Fruit fly (Drosophila melanogaster): Measurements from ENCODE around the gene CG11345.

CG11345 gene

DNA sequence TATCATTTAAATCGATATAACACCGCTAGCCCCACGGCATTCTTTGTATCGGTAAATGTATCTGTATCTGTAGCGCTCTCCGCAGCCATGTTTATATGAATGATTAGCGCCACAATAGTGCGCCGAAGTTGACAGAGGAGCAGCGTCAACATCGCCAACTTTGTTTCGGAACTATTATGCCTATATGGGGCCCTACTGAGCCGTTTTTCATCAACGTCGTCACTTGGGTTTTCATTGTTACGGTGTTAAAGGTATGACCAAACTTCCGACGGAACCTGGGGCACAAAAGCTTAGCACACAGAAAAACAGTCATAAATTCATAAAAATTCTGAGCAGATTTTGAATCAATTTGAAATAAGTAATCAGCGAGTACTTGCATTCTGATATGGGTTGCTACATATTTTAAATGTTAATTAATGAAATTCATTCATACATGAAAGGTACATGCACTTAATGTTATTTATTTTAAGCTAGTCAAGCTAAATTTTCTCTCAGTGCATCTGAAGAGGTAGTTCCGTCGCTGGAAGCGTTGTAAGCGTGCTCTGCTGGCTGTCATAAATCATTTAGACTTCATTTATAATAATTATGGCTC, 3.6 kb upstream of the CG11345 start, which contains the start of gene CG15023 (continued):
- no peak for TF ChIP-seq CG1529 (GFP tag; optimal IDR thresholded peaks at IDR 0.05)
- TF ChIP-seq zen (tag; optimal IDR thresholded peaks at IDR 0.05), result no peak
- no peak for TF ChIP-seq Camta (GFP tag; optimal IDR thresholded peaks at IDR 0.05)
- TF ChIP-seq unpg (GFP tag; optimal IDR thresholded peaks at IDR 0.05), result peak; percentile 28
- no peak for TF ChIP-seq CG11696 (GFP tag; IDR thresholded peaks at IDR 0.05)
- peak; percentile 47 for TF ChIP-seq lab (GFP tag; optimal IDR thresholded peaks at IDR 0.05)
- TF ChIP-seq stc (GFP tag; IDR thresholded peaks at IDR 0.05), result no peak
- TF ChIP-seq Ets97D (GFP tag; optimal IDR thresholded peaks at IDR 0.05), result no peak
- TF ChIP-seq wdn (GFP tag; IDR thresholded peaks at IDR 0.05), result no peak
- TF ChIP-seq yki (optimal IDR thresholded peaks at IDR 0.05), result no peak
- TF ChIP-seq GATAe (GFP tag; conservative IDR thresholded peaks at IDR 0.05), result no peak
- peak; percentile 37; the same call in 1 of the 2 replicates for TF ChIP-seq CG14441 (GFP tag; IDR thresholded peaks at IDR 0.05)
- no peak for TF ChIP-seq YL-1 (GFP tag; optimal IDR thresholded peaks at IDR 0.05)
- TF ChIP-seq CG10209 (GFP tag; optimal IDR thresholded peaks at IDR 0.05), result peak; percentile 15
- no peak for TF ChIP-seq CG4854 (GFP tag; optimal IDR thresholded peaks at IDR 0.05)
- no peak for TF ChIP-seq psq (GFP tag; optimal IDR thresholded peaks at IDR 0.05)
- TF ChIP-seq E2f1 (GFP tag; IDR thresholded peaks at IDR 0.05), result 0 out of 2 replicates have a peak, but pooled peaks have one; percentile 17
- no peak for TF ChIP-seq CG15479 (GFP tag; optimal IDR thresholded peaks at IDR 0.05)
- peak; percentile 19 for TF ChIP-seq CG8924 (tag; optimal IDR thresholded peaks at IDR 0.05)
- no peak for TF ChIP-seq sim (GFP tag; IDR thresholded peaks at IDR 0.05)
- TF ChIP-seq Scr (GFP tag; IDR thresholded peaks at IDR 0.05; ENCODE audit: partially characterized antibody), result no peak
- no peak for TF ChIP-seq CG9876 (GFP tag; optimal IDR thresholded peaks at IDR 0.05)
- TF ChIP-seq odd (GFP tag; optimal IDR thresholded peaks at IDR 0.05), result peak; percentile 11
- TF ChIP-seq CG31388 (GFP tag; optimal IDR thresholded peaks at IDR 0.05), result no peak
- TF ChIP-seq CG32767 (GFP tag; IDR thresholded peaks at IDR 0.05), result 0 out of 2 replicates have a peak, but pooled peaks have one; percentile 18
- TF ChIP-seq CkIIα-i1 (GFP tag; IDR thresholded peaks at IDR 0.05), result no peak
- no peak for TF ChIP-seq CG2116 (GFP tag; optimal IDR thresholded peaks at IDR 0.05)
- TF ChIP-seq dmrt99B (tag; optimal IDR thresholded peaks at IDR 0.05), result peak; percentile 34
- TF ChIP-seq trem (tag; optimal IDR thresholded peaks at IDR 0.05), result no peak
- no peak for TF ChIP-seq mam (GFP tag; optimal IDR thresholded peaks at IDR 0.05)
- no peak for TF ChIP-seq CG33213 (GFP tag; optimal IDR thresholded peaks at IDR 0.05)
- TF ChIP-seq btn (GFP tag; optimal IDR thresholded peaks at IDR 0.05), result no peak
- TF ChIP-seq CG12104 (GFP tag; optimal IDR thresholded peaks at IDR 0.05), result no peak
- no peak for TF ChIP-seq hb (GFP tag; IDR thresholded peaks at IDR 0.05; ENCODE audit: partially characterized antibody)
- peak; percentile 69; the same call in 2 of the 3 replicates for TF ChIP-seq dysf (GFP tag; IDR thresholded peaks at IDR 0.05)
- peak in 1 of 2 experiments; percentile 7 for TF ChIP-seq bsh (GFP tag; optimal IDR thresholded peaks at IDR 0.05)
- no peak for TF ChIP-seq CG10366 (GFP tag; IDR thresholded peaks at IDR 0.05)
- peak; percentile 21 for TF ChIP-seq Hsf (GFP tag; optimal IDR thresholded peaks at IDR 0.05)
- peak; percentile 2 for TF ChIP-seq CG1603 (tag; optimal IDR thresholded peaks at IDR 0.05)
- TF ChIP-seq CG10959 (GFP tag; IDR thresholded peaks at IDR 0.05), result no peak
- TF ChIP-seq ara (GFP tag; IDR thresholded peaks at IDR 0.05), result no peak
- TF ChIP-seq CG10147 (GFP tag; optimal IDR thresholded peaks at IDR 0.05), result no peak
- TF ChIP-seq br (optimal IDR thresholded peaks at IDR 0.05), result no peak
- no peak for TF ChIP-seq Hmx (GFP tag; optimal IDR thresholded peaks at IDR 0.05)
- no peak for TF ChIP-seq repo (GFP tag; optimal IDR thresholded peaks at IDR 0.05)
- TF ChIP-seq CG1233 (GFP tag; optimal IDR thresholded peaks at IDR 0.05), result no peak
- TF ChIP-seq gem (tag; optimal IDR thresholded peaks at IDR 0.05), result peak; percentile 61
- no peak for TF ChIP-seq pb (GFP tag; optimal IDR thresholded peaks at IDR 0.05)
- 0 out of 4 replicates have a peak, but pooled peaks have one; percentile 39 for TF ChIP-seq chinmo (GFP tag; IDR thresholded peaks at IDR 0.05; ENCODE audit: partially characterized antibody)
- peak; percentile 43 for TF ChIP-seq Oli (tag; optimal IDR thresholded peaks at IDR 0.05)
- TF ChIP-seq inv (GFP tag; IDR thresholded peaks at IDR 0.05; ENCODE audit: partially characterized antibody), result no peak
